Worm (Caenorhabditis elegans) whole organism, young adult: ENCODE results near the gene F44E5.1.

Experiments
- B0035.1 ChIP-seq: sonication (generic microtip); optimal IDR thresholded peaks from 2 replicates; lab custom pipeline; 2016; ENCODE audit warnings: missing genetic modification characterization, mild to moderate bottlenecking, missing compliant biosample characterization, missing genotype, missing genetic modification reagents
- D2030.7 ChIP-seq: fragments of 200-800 bp; sonication (Bioruptor generic); IDR thresholded peaks from 2 replicates; pipeline ENCODE4 v1.3.6; 2022; ENCODE audit warnings: missing genetic modification reagents, missing genetic modification characterization, missing compliant biosample characterization
- F22D6.2 ChIP-seq: sonication (generic microtip); optimal IDR thresholded peaks from 2 replicates; lab custom pipeline; 2016; ENCODE audit warnings: mild to moderate bottlenecking, missing genetic modification characterization, missing compliant biosample characterization
- F23B12.7 ChIP-seq: sonication (generic microtip); optimal IDR thresholded peaks from 2 replicates; lab custom pipeline; 2017; ENCODE audit warnings: missing genetic modification characterization, mild to moderate bottlenecking, missing compliant biosample characterization, antibody characterized with exemption, moderate library complexity; ENCODE audit not compliant: insufficient read depth
- F33H1.4 ChIP-seq: fragments of 200-800 bp; sonication (Bioruptor generic); IDR thresholded peaks from 2 replicates; pipeline ENCODE4 v1.3.6; 2022; ENCODE audit warnings: missing genetic modification reagents, missing genetic modification characterization, missing compliant biosample characterization
- F49E8.2 ChIP-seq: sonication (generic microtip); optimal IDR thresholded peaks from 3 replicates; lab custom pipeline; 2017; ENCODE audit warnings: missing genetic modification characterization, mild to moderate bottlenecking, missing compliant biosample characterization, antibody characterized with exemption, moderate library complexity; ENCODE audit not compliant: insufficient read depth
- F55B11.4 ChIP-seq: sonication (generic microtip); optimal IDR thresholded peaks from 2 replicates; lab custom pipeline; 2016; ENCODE audit warnings: missing compliant biosample characterization, missing genetic modification characterization, borderline replicate concordance; ENCODE audit not compliant: insufficient read depth
- F57A8.1 ChIP-seq: fragments of 200-800 bp; sonication (Bioruptor generic); optimal IDR thresholded peaks from 2 replicates; lab custom pipeline; 2018; ENCODE audit warnings: mild to moderate bottlenecking, missing genetic modification characterization, moderate library complexity, missing compliant biosample characterization
- F57C9.4 ChIP-seq: sonication (generic microtip); optimal IDR thresholded peaks from 2 replicates; lab custom pipeline; 2017; ENCODE audit warnings: mild to moderate bottlenecking, missing genetic modification characterization, missing compliant biosample characterization
- Y79H2A.3 ChIP-seq: fragments of 200-800 bp; sonication (Bioruptor generic); conservative IDR thresholded peaks from 2 replicates; pipeline ENCODE4 v1.3.6; 2022; ENCODE audit warnings: missing genetic modification reagents, missing genetic modification characterization, missing compliant biosample characterization
- akir-1 ChIP-seq: fragments of 200-800 bp; sonication (Bioruptor generic); optimal IDR thresholded peaks from 2 replicates; lab custom pipeline; 2018; ENCODE audit warnings: mild to moderate bottlenecking, missing genetic modification characterization, moderate library complexity, missing compliant biosample characterization
- ama-1 ChIP-seq, 3 experiments: fragments of 150-350 bp in 1 of 3; sonication (generic microtip) in 2 of 3; optimal IDR thresholded peaks; 2 replicates each; lab custom pipeline; 2014 to 2018; ENCODE audit warnings: missing biosample characterization in 2 of 3, missing genetic modification characterization in 2 of 3, missing genetic modification reagents in 2 of 3
- atf-7 ChIP-seq: sonication (generic microtip); optimal IDR thresholded peaks from 2 replicates; lab custom pipeline; 2017; ENCODE audit warnings: mild to moderate bottlenecking, missing genetic modification characterization, missing compliant biosample characterization
- attf-3 ChIP-seq: fragments of 200-800 bp; sonication (Bioruptor generic); conservative IDR thresholded peaks from 2 replicates; pipeline ENCODE4 v1.3.6; 2022; ENCODE audit warnings: missing genetic modification reagents, missing genetic modification characterization, missing compliant biosample characterization
- attf-6 ChIP-seq: fragments of 200-800 bp; sonication (Bioruptor generic); IDR thresholded peaks from 2 replicates; pipeline ENCODE4 v1.3.6; 2022; ENCODE audit warnings: missing genetic modification reagents, missing genetic modification characterization, missing compliant biosample characterization
- bed-2 ChIP-seq: fragments of 200-800 bp; sonication (Bioruptor generic); IDR thresholded peaks from 2 replicates; pipeline ENCODE4 v1.3.6; 2022; ENCODE audit warnings: missing genetic modification reagents, missing genetic modification characterization, missing compliant biosample characterization
- ccch-3 ChIP-seq: fragments of 200-800 bp; sonication (Bioruptor generic); optimal IDR thresholded peaks from 2 replicates; lab custom pipeline; 2018; ENCODE audit warnings: mild to moderate bottlenecking, missing genetic modification characterization, missing compliant biosample characterization
- ceh-100 ChIP-seq: fragments of 200-800 bp; sonication (Bioruptor generic); IDR thresholded peaks from 2 replicates; pipeline ENCODE4 v1.3.6; 2022; ENCODE audit warnings: missing genetic modification reagents, missing genetic modification characterization, missing compliant biosample characterization
- ceh-58 ChIP-seq: fragments of 200-800 bp; sonication (Bioruptor generic); IDR thresholded peaks from 2 replicates; pipeline ENCODE4 v1.3.6; 2022; ENCODE audit warnings: missing genetic modification characterization, missing compliant biosample characterization
- ceh-91 ChIP-seq: fragments of 200-800 bp; sonication (Bioruptor generic); IDR thresholded peaks from 2 replicates; pipeline ENCODE4 v1.3.6; 2022; ENCODE audit warnings: missing genetic modification reagents, missing genetic modification characterization, missing compliant biosample characterization
- chd-7 ChIP-seq: sonication (generic microtip); optimal IDR thresholded peaks from 2 replicates; lab custom pipeline; 2016; ENCODE audit warnings: mild to moderate bottlenecking, missing genetic modification characterization, moderate library complexity, missing compliant biosample characterization
- die-1 ChIP-seq: sonication (generic microtip); optimal IDR thresholded peaks from 2 replicates; lab custom pipeline; 2016; ENCODE audit warnings: missing genotype, mild to moderate bottlenecking, missing genetic modification characterization, missing compliant biosample characterization
- dpl-1 ChIP-seq: fragments of 150-350 bp; optimal IDR thresholded peaks from 2 replicates; lab custom pipeline; 2014; ENCODE audit warnings: missing biosample characterization, missing genetic modification reagents, missing genetic modification characterization
- egl-44 ChIP-seq: fragments of 200-800 bp; sonication (Bioruptor generic); IDR thresholded peaks from 2 replicates; pipeline ENCODE4 v1.3.6; 2022; ENCODE audit warnings: missing genetic modification reagents, missing genetic modification characterization, missing compliant biosample characterization
- egrh-3 ChIP-seq: fragments of 200-800 bp; sonication (Bioruptor generic); IDR thresholded peaks from 2 replicates; pipeline ENCODE4 v1.3.6; 2022; ENCODE audit warnings: missing genetic modification reagents, missing genetic modification characterization, missing compliant biosample characterization
- ekl-4 ChIP-seq: fragments of 200-800 bp; sonication (Bioruptor generic); IDR thresholded peaks from 2 replicates; pipeline ENCODE4 v1.3.6; 2022; ENCODE audit warnings: missing genetic modification reagents, missing genetic modification characterization, missing compliant biosample characterization
- hrde-1 ChIP-seq: sonication (generic microtip); optimal IDR thresholded peaks from 2 replicates; lab custom pipeline; 2016; ENCODE audit warnings: missing genetic modification characterization, mild to moderate bottlenecking, missing compliant biosample characterization, moderate library complexity, missing genotype, missing genetic modification reagents, borderline replicate concordance
- let-526 ChIP-seq: fragments of 200-800 bp; sonication (Bioruptor generic); IDR thresholded peaks from 2 replicates; pipeline ENCODE4 v1.3.6; 2022; ENCODE audit warnings: missing genetic modification reagents, missing genetic modification characterization, missing compliant biosample characterization
- lin-26 ChIP-seq: fragments of 200-800 bp; sonication (Bioruptor generic); IDR thresholded peaks from 2 replicates; pipeline ENCODE4 v1.3.6; 2022; ENCODE audit warnings: missing genetic modification reagents, missing genetic modification characterization, missing compliant biosample characterization
- lin-35 ChIP-seq, 3 experiments: fragments of 150-350 bp in 2 of 3; sonication (generic microtip) in 1 of 3; optimal IDR thresholded peaks; 2 replicates each; lab custom pipeline; 2014 to 2018; ENCODE audit warnings: missing biosample characterization in 3 of 3, missing genetic modification characterization in 3 of 3, missing genetic modification reagents in 3 of 3
- lin-40 ChIP-seq: sonication (generic microtip); optimal IDR thresholded peaks from 2 replicates; lab custom pipeline; 2016; ENCODE audit warnings: missing genetic modification characterization, mild to moderate bottlenecking, missing compliant biosample characterization, missing genotype, missing genetic modification reagents
- lsy-27 ChIP-seq: sonication (generic microtip); optimal IDR thresholded peaks from 2 replicates; lab custom pipeline; 2017; ENCODE audit warnings: missing genetic modification characterization, mild to moderate bottlenecking, missing compliant biosample characterization, antibody characterized with exemption, missing genotype, borderline replicate concordance; ENCODE audit not compliant: insufficient read depth
- madf-3 ChIP-seq: fragments of 200-800 bp; sonication (Bioruptor generic); IDR thresholded peaks from 2 replicates; pipeline ENCODE4 v1.3.6; 2022; ENCODE audit warnings: missing genetic modification reagents, missing genetic modification characterization, missing compliant biosample characterization
- madf-6 ChIP-seq: fragments of 200-800 bp; sonication (Bioruptor generic); IDR thresholded peaks from 2 replicates; pipeline ENCODE4 v1.3.6; 2022; ENCODE audit warnings: missing genetic modification reagents, missing genetic modification characterization, missing compliant biosample characterization
- nfya-2 ChIP-seq: fragments of 200-800 bp; sonication (Bioruptor generic); IDR thresholded peaks from 2 replicates; pipeline ENCODE4 v1.3.6; 2022; ENCODE audit warnings: missing genetic modification reagents, missing genetic modification characterization, missing compliant biosample characterization
- nhr-90 ChIP-seq: sonication (generic microtip); optimal IDR thresholded peaks from 2 replicates; lab custom pipeline; 2016; ENCODE audit warnings: missing genotype, mild to moderate bottlenecking, missing genetic modification characterization, missing compliant biosample characterization
- repo-1 ChIP-seq: sonication (generic microtip); optimal IDR thresholded peaks from 2 replicates; lab custom pipeline; 2017; ENCODE audit warnings: mild to moderate bottlenecking, missing genetic modification characterization, missing compliant biosample characterization
- snpc-1.3 ChIP-seq: sonication (generic microtip); optimal IDR thresholded peaks from 2 replicates; lab custom pipeline; 2017; ENCODE audit warnings: missing genetic modification characterization, mild to moderate bottlenecking, missing compliant biosample characterization, antibody characterized with exemption, moderate library complexity, missing genotype, missing genetic modification reagents; ENCODE audit not compliant: insufficient read depth
- tbx-9 ChIP-seq: sonication (generic microtip); optimal IDR thresholded peaks from 2 replicates; lab custom pipeline; 2016; ENCODE audit warnings: borderline replicate concordance, missing genetic modification characterization, inconsistent platforms, missing compliant biosample characterization
- tlf-1 ChIP-seq: fragments of 200-800 bp; sonication (Bioruptor generic); optimal IDR thresholded peaks from 2 replicates; lab custom pipeline; 2018; ENCODE audit warnings: mild to moderate bottlenecking, missing genetic modification characterization, missing compliant biosample characterization
- unc-130 ChIP-seq: sonication (generic microtip); optimal IDR thresholded peaks from 2 replicates; lab custom pipeline; 2016; ENCODE audit warnings: missing genetic modification reagents, missing genetic modification characterization, missing compliant biosample characterization
- zim-3 ChIP-seq: sonication (generic microtip); optimal IDR thresholded peaks from 2 replicates; lab custom pipeline; 2017; ENCODE audit warnings: mild to moderate bottlenecking, missing genetic modification characterization, moderate library complexity, missing compliant biosample characterization
- ztf-3 ChIP-seq: fragments of 200-800 bp; sonication (Bioruptor generic); optimal IDR thresholded peaks from 2 replicates; lab custom pipeline; 2018; ENCODE audit warnings: mild to moderate bottlenecking, missing genetic modification characterization, missing compliant biosample characterization
- ztf-6 ChIP-seq: fragments of 200-800 bp; sonication (Bioruptor generic); IDR thresholded peaks from 2 replicates; pipeline ENCODE4 v1.3.6; 2022; ENCODE audit warnings: missing genetic modification reagents, missing genetic modification characterization, missing compliant biosample characterization

The F44E5.1 gene

DNA sequence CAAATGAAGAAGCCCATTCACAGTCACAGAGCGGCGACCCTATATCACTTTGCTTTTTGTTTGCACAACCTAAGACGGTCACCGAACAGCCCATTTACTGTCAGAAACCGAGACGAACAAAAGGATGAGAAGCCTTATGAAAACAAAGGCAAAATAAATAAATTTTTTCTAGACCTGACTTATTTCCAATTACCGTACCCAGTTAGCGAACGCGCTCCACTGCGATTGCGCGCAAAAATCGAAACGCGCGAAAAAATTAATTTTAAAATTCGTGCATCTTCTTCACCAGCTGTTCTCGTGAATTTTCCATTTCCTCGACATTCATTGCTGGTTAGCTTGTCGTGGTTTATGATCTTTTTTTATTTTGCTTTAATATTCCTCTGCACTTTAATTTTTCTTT, 8.1 kb upstream of the F44E5.1 start, which contains the start of gene F43G6.16 (continued):
- no peak for TF ChIP-seq F57C9.4 (tag; lab: Kevin White, UChicago)
- no peak for TF ChIP-seq zim-3 (tag; lab: Kevin White, UChicago)
- no peak for TF ChIP-seq nhr-90 (tag; lab: Kevin White, UChicago)
- no peak for TF ChIP-seq die-1 (tag; lab: Kevin White, UChicago)
- TF ChIP-seq madf-6 = peak; percentile 100
- TF ChIP-seq F23B12.7 (tag; lab: Kevin White, UChicago) = peak; percentile 74
- TF ChIP-seq egl-44 (GFP tag; lab: Robert Waterston, UW) = no peak
- TF ChIP-seq F55B11.4 (tag; lab: Kevin White, UChicago) = no peak
- TF ChIP-seq tbx-9 (tag; lab: Kevin White, UChicago) = no peak
- TF ChIP-seq dpl-1 = peak; percentile 97
- TF ChIP-seq lin-40 (tag; lab: Kevin White, UChicago) = no peak
- no peak for TF ChIP-seq lsy-27 (tag; lab: Kevin White, UChicago)
- peak; percentile 87 for TF ChIP-seq hrde-1 (tag; lab: Kevin White, UChicago)
- TF ChIP-seq unc-130 (GFP tag; lab: Kevin White, UChicago) = peak; percentile 91
- peak; percentile 58; the same call in 1 of the 2 replicates for TF ChIP-seq Y79H2A.3
- peak; percentile 54 to 90 (median 58) for TF ChIP-seq lin-35 (GFP tag; optimal IDR thresholded peaks at IDR 0.05; lab: Kevin White, UChicago)
- peak; percentile 97 for TF ChIP-seq ceh-91
- TF ChIP-seq chd-7 = no peak
- TF ChIP-seq, all 124 proteins: peak for 47

DNA sequence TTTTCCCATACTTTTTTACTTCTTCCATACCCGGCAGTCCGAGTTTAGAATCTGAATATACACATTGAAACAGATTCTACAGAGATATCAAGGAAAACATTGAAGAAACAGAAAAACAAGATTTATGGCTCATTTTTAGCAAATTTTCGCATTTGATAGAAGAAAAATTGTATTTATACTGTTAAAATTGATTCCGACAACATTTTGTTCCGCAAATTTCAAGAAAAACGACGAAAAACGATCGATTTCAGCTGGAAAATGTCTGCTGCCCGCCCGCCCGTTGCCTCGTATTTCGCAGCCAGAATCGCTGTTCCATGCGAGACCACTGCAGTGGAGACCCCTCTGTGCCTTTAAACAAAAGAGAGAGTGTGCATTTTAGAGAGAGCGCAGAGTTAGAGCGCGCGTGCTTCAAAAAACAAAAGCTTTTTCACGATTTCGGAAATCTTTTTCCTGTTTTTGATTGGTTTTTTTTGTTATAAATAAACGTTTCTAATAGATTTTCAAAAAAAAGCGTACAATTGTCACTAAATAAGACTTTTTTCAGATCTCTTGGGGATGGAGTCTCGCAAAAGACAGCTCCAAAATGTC, 3.6 kb upstream of the F44E5.1 start, which contains the start of the genes patr-1 and dna-2:
Gene patr-1, minus strand, starts transcription at position 51 of the 588 bp plus-strand sequence.
Gene dna-2, plus strand, starts transcription at position 538 of the 588 bp plus-strand sequence.
- TF ChIP-seq ekl-4 (GFP tag; lab: Robert Waterston, UW) (0 out of 2 replicates have a peak, but pooled peaks have one; percentile 8), let-526 (no peak), madf-6 (peak; percentile 57), attf-6 (GFP tag; lab: Robert Waterston, UW) (no peak), F33H1.4 (GFP tag; lab: Robert Waterston, UW) (peak; percentile 82), D2030.7 (GFP tag; lab: Robert Waterston, UW) (peak; percentile 43), attf-3 (no peak), snpc-1.3 (tag; lab: Kevin White, UChicago) (no peak), ccch-3 (GFP tag; lab: Kevin White, UChicago) (no peak), Y79H2A.3 (no peak), akir-1 (GFP tag; lab: Kevin White, UChicago) (no peak), atf-7 (tag; lab: Kevin White, UChicago) (no peak), ztf-3 (no peak), F22D6.2 (no peak), ceh-100 (GFP tag; lab: Robert Waterston, UW) (no peak), F49E8.2 (tag; lab: Kevin White, UChicago) (no peak), nfya-2 (GFP tag; lab: Robert Waterston, UW) (no peak), repo-1 (tag; lab: Kevin White, UChicago) (no peak), lin-26 (GFP tag; lab: Robert Waterston, UW) (no peak), egrh-3 (GFP tag; lab: Robert Waterston, UW) (no peak), bed-2 (GFP tag; lab: Robert Waterston, UW) (no peak), unc-130 (GFP tag; lab: Kevin White, UChicago) (no peak), B0035.1 (tag; lab: Kevin White, UChicago) (no peak), hrde-1 (tag; lab: Kevin White, UChicago) (no peak), egl-44 (GFP tag; lab: Robert Waterston, UW) (no peak), ztf-6 (no peak), F57A8.1 (GFP tag; lab: Kevin White, UChicago) (no peak), ama-1 (optimal IDR thresholded peaks at IDR 0.05; lab: Kevin White, UChicago) (no peak), ama-1 (GFP tag; optimal IDR thresholded peaks at IDR 0.05; lab: Kevin White, UChicago) (no peak), ceh-58 (GFP tag; lab: Robert Waterston, UW) (no peak), tlf-1 (GFP tag; lab: Kevin White, UChicago) (no peak), madf-3 (0 out of 2 replicates have a peak, but pooled peaks have one; percentile 21), lin-35 (GFP tag; optimal IDR thresholded peaks at IDR 0.05; lab: Kevin White, UChicago) (peak in 1 of 3 experiments; percentile 50)
